Worm (Caenorhabditis elegans): ENCODE measurements around the gene nkat-1.
A peak's percentile ranks its signal among the peaks of the same experiment; 100 is the strongest.

The nkat-1 gene

DNA sequence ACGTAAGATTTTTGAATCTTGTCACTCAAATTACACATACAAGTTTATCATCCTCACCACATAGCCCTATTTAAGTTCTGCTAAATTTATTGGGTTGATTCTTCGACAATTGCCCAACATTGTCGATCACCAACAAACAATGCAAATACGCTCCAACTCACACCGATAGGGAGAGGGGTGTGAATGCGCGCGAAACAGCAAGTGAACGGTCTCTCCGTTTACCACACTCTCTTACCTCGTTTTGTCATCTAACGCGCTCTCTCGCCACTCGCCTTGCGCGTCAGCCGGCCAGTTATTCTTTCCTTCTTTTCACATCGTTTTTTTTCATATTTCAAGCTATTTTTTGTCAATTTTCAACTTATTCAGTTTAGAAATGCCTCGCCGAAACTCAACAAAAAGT lies 38.0 kb downstream of the nkat-1 start, which contains the start of gene F16B12.6 (continued):
- TF ChIP-seq ztf-28 (GFP tag; IDR thresholded peaks at IDR 0.05) = no peak
- TF ChIP-seq ama-1 (optimal IDR thresholded peaks at IDR 0.05) = no peak
- no peak for TF ChIP-seq ama-1 (GFP tag; optimal IDR thresholded peaks at IDR 0.05)
- TF ChIP-seq let-607 (tag; optimal IDR thresholded peaks at IDR 0.05) = peak in 1 of 2 experiments; percentile 5
- peak; percentile 90 for TF ChIP-seq mcd-1 (GFP tag; IDR thresholded peaks at IDR 0.05)
- peak; percentile 43; the same call in 1 of the 2 replicates for TF ChIP-seq madf-6 (GFP tag; IDR thresholded peaks at IDR 0.05)
- TF ChIP-seq attf-5 (GFP tag; optimal IDR thresholded peaks at IDR 0.05) = peak; percentile 92
- TF ChIP-seq lin-35 (GFP tag; optimal IDR thresholded peaks at IDR 0.05) = peak in 1 of 3 experiments; percentile 39
- TF ChIP-seq egrh-3 (GFP tag; IDR thresholded peaks at IDR 0.05) = peak; percentile 29; the same call in 1 of the 2 replicates
- no peak for TF ChIP-seq lir-1 (GFP tag; conservative IDR thresholded peaks at IDR 0.05)
- TF ChIP-seq C17E4.6 (GFP tag; IDR thresholded peaks at IDR 0.05) = no peak
- 0 out of 2 replicates have a peak, but pooled peaks have one; percentile 32 for TF ChIP-seq Y56A3A.18 (GFP tag; IDR thresholded peaks at IDR 0.05)
- TF ChIP-seq athp-1 (tag; optimal IDR thresholded peaks at IDR 0.05) = no peak
- TF ChIP-seq ceh-27 (GFP tag; optimal IDR thresholded peaks at IDR 0.05) = peak; percentile 71
- peak; percentile 43 for TF ChIP-seq dpl-1 (GFP tag; optimal IDR thresholded peaks at IDR 0.05)
- no peak for TF ChIP-seq hmg-20 (GFP tag; IDR thresholded peaks at IDR 0.05)
- TF ChIP-seq dpff-1 (tag; optimal IDR thresholded peaks at IDR 0.05) = no peak
- no peak for TF ChIP-seq nfya-2 (GFP tag; IDR thresholded peaks at IDR 0.05)
- TF ChIP-seq K12H6.12 (tag; optimal IDR thresholded peaks at IDR 0.05) = peak; percentile 71
- no peak for TF ChIP-seq madf-3 (GFP tag; IDR thresholded peaks at IDR 0.05)
- no peak for TF ChIP-seq lin-26 (GFP tag; IDR thresholded peaks at IDR 0.05)
- TF ChIP-seq somi-1 (GFP tag; optimal IDR thresholded peaks at IDR 0.05) = no peak
- no peak for TF ChIP-seq cebp-1 (GFP tag; IDR thresholded peaks at IDR 0.05)
- no peak for TF ChIP-seq cebp-1 (tag; optimal IDR thresholded peaks at IDR 0.05)
- no peak for TF ChIP-seq F23B12.7 (tag; optimal IDR thresholded peaks at IDR 0.05; ENCODE audit: insufficient read depth)
- no peak for TF ChIP-seq cebp-2 (GFP tag; IDR thresholded peaks at IDR 0.05)
- TF ChIP-seq chd-7 (tag; optimal IDR thresholded peaks at IDR 0.05) = no peak
- no peak for TF ChIP-seq F57A8.1 (GFP tag; optimal IDR thresholded peaks at IDR 0.05)
- peak; percentile 56; the same call in 1 of the 2 replicates for TF ChIP-seq pbrm-1 (GFP tag; IDR thresholded peaks at IDR 0.05)

- no peak for TF ChIP-seq nfyb-1 (GFP tag; IDR thresholded peaks at IDR 0.05)
- peak; percentile 67 for TF ChIP-seq cebp-1 (GFP tag; IDR thresholded peaks at IDR 0.05)
- TF ChIP-seq cebp-1 (tag; optimal IDR thresholded peaks at IDR 0.05) = peak; percentile 80
- no peak for TF ChIP-seq lsl-1 (GFP tag; optimal IDR thresholded peaks at IDR 0.05)
- TF ChIP-seq nfya-1 (tag; optimal IDR thresholded peaks at IDR 0.05; ENCODE audit: borderline replicate concordance, insufficient read depth) = no peak
- no peak for TF ChIP-seq chd-7 (tag; optimal IDR thresholded peaks at IDR 0.05)
- peak; percentile 81; the same call in 1 of the 2 replicates for TF ChIP-seq hmg-1.2 (GFP tag; IDR thresholded peaks at IDR 0.05)
- TF ChIP-seq mel-28 (tag; optimal IDR thresholded peaks at IDR 0.05; ENCODE audit: borderline replicate concordance) = no peak
Measured at ce11 chrX:14098618-14099118, 41.3 kb downstream of the nkat-1 start, which contains the start of gene F16B12.4. F16B12.4 (minus strand) TSS chrX:14098668.

- TF ChIP-seq dox-1 (GFP tag; IDR thresholded peaks at IDR 0.05) = no peak
- no peak for TF ChIP-seq die-1 (tag; optimal IDR thresholded peaks at IDR 0.05)
- TF ChIP-seq rpc-1 (optimal IDR thresholded peaks at IDR 0.05) = no peak
- TF ChIP-seq rpc-1 (tag; optimal IDR thresholded peaks at IDR 0.05) = no peak
- TF ChIP-seq ceh-91 (GFP tag; IDR thresholded peaks at IDR 0.05) = no peak
- TF ChIP-seq dpff-1 (tag; optimal IDR thresholded peaks at IDR 0.05) = no peak
- TF ChIP-seq somi-1 (GFP tag; optimal IDR thresholded peaks at IDR 0.05) = no peak
- no peak for TF ChIP-seq Y56A3A.18 (GFP tag; IDR thresholded peaks at IDR 0.05)
- TF ChIP-seq zim-3 (tag; optimal IDR thresholded peaks at IDR 0.05) = no peak
- no peak for TF ChIP-seq F23B12.7 (tag; optimal IDR thresholded peaks at IDR 0.05; ENCODE audit: insufficient read depth)
- no peak for TF ChIP-seq him-1 (tag; optimal IDR thresholded peaks at IDR 0.05)
- TF ChIP-seq ceh-79 (tag; optimal IDR thresholded peaks at IDR 0.05) = no peak
- TF ChIP-seq hsf-1 (GFP tag; IDR thresholded peaks at IDR 0.05) = no peak
- no peak for TF ChIP-seq ztf-18 (tag; optimal IDR thresholded peaks at IDR 0.05)
- no peak for TF ChIP-seq Y95B8A.8 (GFP tag; IDR thresholded peaks at IDR 0.05)
- no peak for TF ChIP-seq mes-4 (tag; optimal IDR thresholded peaks at IDR 0.05)
- no peak for TF ChIP-seq nfyb-1 (GFP tag; IDR thresholded peaks at IDR 0.05)
- no peak for TF ChIP-seq nhr-80 (tag; optimal IDR thresholded peaks at IDR 0.05)
Measured at ce11 chrX:14090990-14091389, 49.0 kb downstream of the nkat-1 start.

All from whole organism, young adult.